Fruit fly (Drosophila melanogaster): ENCODE results near the gene mgl.
A peak's percentile ranks its signal among the peaks of the same experiment; 100 is the strongest.

mgl gene

DNA sequence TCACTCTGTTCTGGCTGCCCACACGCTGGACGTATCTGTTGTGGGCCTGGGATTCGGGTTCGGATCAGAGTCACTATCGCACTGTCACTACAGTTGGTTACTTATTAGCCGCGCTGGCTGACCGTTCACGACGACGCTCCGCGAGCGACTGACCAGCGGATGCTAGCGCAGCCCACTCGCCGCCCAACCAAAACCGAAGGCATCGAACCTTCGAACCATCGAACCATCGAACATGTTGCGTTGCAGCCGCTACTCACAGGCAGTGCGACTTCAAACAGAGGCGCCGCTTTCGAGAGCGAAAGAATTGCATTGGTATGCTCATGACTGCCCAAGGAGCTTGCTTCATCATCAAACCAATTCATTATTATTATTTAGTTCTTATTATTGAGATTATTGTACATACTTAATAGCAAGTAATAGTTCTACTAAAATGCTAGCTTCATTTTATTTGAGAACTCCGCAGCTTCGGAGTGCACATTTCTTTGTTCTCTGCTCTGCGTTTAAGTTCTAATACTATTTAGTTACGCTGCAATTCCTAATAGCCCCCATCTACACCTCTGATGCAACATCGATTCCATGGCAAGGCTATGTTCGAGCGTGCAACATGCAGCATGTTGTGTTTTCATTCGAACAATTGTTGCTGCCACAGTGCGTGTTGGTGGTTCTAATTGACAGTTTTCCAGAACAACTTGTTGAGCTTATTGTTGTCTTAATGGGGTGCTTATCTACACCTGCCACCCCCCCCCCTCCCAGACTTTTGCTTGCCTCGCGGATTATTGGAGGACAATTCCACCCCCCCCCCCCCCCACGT is at the start of gene mgl:
Gene mgl (minus strand): TSS at position 136 of the 811 bp plus-strand sequence.
- peak; percentile 61 for TF ChIP-seq CG4404 (GFP tag; IDR thresholded peaks at IDR 0.05)
- peak; percentile 38 for TF ChIP-seq tgo (GFP tag; IDR thresholded peaks at IDR 0.05)
- TF ChIP-seq Nf-YA (GFP tag; IDR thresholded peaks at IDR 0.05), result no peak
- no peak for TF ChIP-seq dati (GFP tag; IDR thresholded peaks at IDR 0.05)
- no peak for TF ChIP-seq CG7745 (tag; optimal IDR thresholded peaks at IDR 0.05)
- TF ChIP-seq D (optimal IDR thresholded peaks at IDR 0.05), result no peak
- TF ChIP-seq D (GFP tag; optimal IDR thresholded peaks at IDR 0.05), result peak; percentile 85
- TF ChIP-seq CG15011 (GFP tag; optimal IDR thresholded peaks at IDR 0.05), result peak; percentile 59
- no peak for TF ChIP-seq Fer2 (tag; optimal IDR thresholded peaks at IDR 0.05)
- TF ChIP-seq CG10959 (GFP tag; IDR thresholded peaks at IDR 0.05), result peak; percentile 26; the same call in 1 of the 2 replicates
- TF ChIP-seq CG9215 (GFP tag; IDR thresholded peaks at IDR 0.05), result no peak
- TF ChIP-seq bigmax (GFP tag; optimal IDR thresholded peaks at IDR 0.05), result no peak
- TF ChIP-seq tx (GFP tag; optimal IDR thresholded peaks at IDR 0.05), result peak; percentile 45
- TF ChIP-seq ash1 (GFP tag; optimal IDR thresholded peaks at IDR 0.05), result no peak
- no peak for TF ChIP-seq kah (GFP tag; optimal IDR thresholded peaks at IDR 0.05)
- peak; percentile 73; the same call in 3 of the 4 replicates for TF ChIP-seq chinmo (GFP tag; IDR thresholded peaks at IDR 0.05; ENCODE audit: partially characterized antibody)
- no peak for TF ChIP-seq CG11085 (GFP tag; IDR thresholded peaks at IDR 0.05)
- no peak for TF ChIP-seq otp (GFP tag; IDR thresholded peaks at IDR 0.05)
- peak; percentile 87 for TF ChIP-seq CG30431 (GFP tag; optimal IDR thresholded peaks at IDR 0.05)
- TF ChIP-seq onecut (GFP tag; IDR thresholded peaks at IDR 0.05), result peak; percentile 43
- TF ChIP-seq run (tag; optimal IDR thresholded peaks at IDR 0.05), result peak; percentile 60
- peak; percentile 90 for TF ChIP-seq Oli (tag; optimal IDR thresholded peaks at IDR 0.05)
- TF ChIP-seq Vsx1 (GFP tag; optimal IDR thresholded peaks at IDR 0.05), result peak; percentile 37
- TF ChIP-seq Dll (GFP tag; IDR thresholded peaks at IDR 0.05; ENCODE audit: partially characterized antibody), result no peak
- TF ChIP-seq Blimp-1 (GFP tag; optimal IDR thresholded peaks at IDR 0.05), result peak; percentile 68
- TF ChIP-seq Jarid2 (GFP tag; optimal IDR thresholded peaks at IDR 0.05), result peak; percentile 94
- no peak for TF ChIP-seq YL-1 (GFP tag; optimal IDR thresholded peaks at IDR 0.05)
- peak; percentile 68; the same call in 1 of the 3 replicates for TF ChIP-seq so (GFP tag; IDR thresholded peaks at IDR 0.05)
- TF ChIP-seq CG11696 (GFP tag; IDR thresholded peaks at IDR 0.05), result no peak
- no peak for TF ChIP-seq Dip2 (GFP tag; IDR thresholded peaks at IDR 0.05)
- TF ChIP-seq ci (GFP tag; IDR thresholded peaks at IDR 0.05), result peak; percentile 68
- TF ChIP-seq ranshi (GFP tag; IDR thresholded peaks at IDR 0.05), result no peak
- peak; percentile 89 for TF ChIP-seq nmo (GFP tag; optimal IDR thresholded peaks at IDR 0.05)
- TF ChIP-seq Dek (tag; optimal IDR thresholded peaks at IDR 0.05), result peak; percentile 5
- TF ChIP-seq dm (GFP tag; optimal IDR thresholded peaks at IDR 0.05), result peak; percentile 39
- no peak for TF ChIP-seq CG8765 (GFP tag; IDR thresholded peaks at IDR 0.05)
- peak; percentile 12 for TF ChIP-seq B-H2 (GFP tag; optimal IDR thresholded peaks at IDR 0.05)
- peak; percentile 8 for TF ChIP-seq CG4854 (GFP tag; optimal IDR thresholded peaks at IDR 0.05)
- peak; percentile 23 for TF ChIP-seq zen (tag; optimal IDR thresholded peaks at IDR 0.05)
- TF ChIP-seq CG15479 (GFP tag; optimal IDR thresholded peaks at IDR 0.05), result peak; percentile 3
- no peak for TF ChIP-seq fru (optimal IDR thresholded peaks at IDR 0.05)
- peak; percentile 95 for TF ChIP-seq Drgx (GFP tag; IDR thresholded peaks at IDR 0.05)
- peak; percentile 62 to 83 for TF ChIP-seq chif (GFP tag; optimal IDR thresholded peaks at IDR 0.05)
- TF ChIP-seq jing (GFP tag; optimal IDR thresholded peaks at IDR 0.05), result peak; percentile 54
- peak; percentile 61 for TF ChIP-seq Rx (GFP tag; IDR thresholded peaks at IDR 0.05)
- TF ChIP-seq Hsf (GFP tag; optimal IDR thresholded peaks at IDR 0.05), result peak; percentile 76
- peak; percentile 99 for TF ChIP-seq CG5180 (GFP tag; optimal IDR thresholded peaks at IDR 0.05)
- TF ChIP-seq CG2875 (GFP tag; optimal IDR thresholded peaks at IDR 0.05), result peak; percentile 83
- TF ChIP-seq NFAT (GFP tag; IDR thresholded peaks at IDR 0.05), result no peak
- TF ChIP-seq ab (GFP tag; optimal IDR thresholded peaks at IDR 0.05), result peak; percentile 51

Measured in whole organism, embryonic.